Worm (Caenorhabditis elegans): ENCODE measurements around the gene F27E5.8.

DNA sequence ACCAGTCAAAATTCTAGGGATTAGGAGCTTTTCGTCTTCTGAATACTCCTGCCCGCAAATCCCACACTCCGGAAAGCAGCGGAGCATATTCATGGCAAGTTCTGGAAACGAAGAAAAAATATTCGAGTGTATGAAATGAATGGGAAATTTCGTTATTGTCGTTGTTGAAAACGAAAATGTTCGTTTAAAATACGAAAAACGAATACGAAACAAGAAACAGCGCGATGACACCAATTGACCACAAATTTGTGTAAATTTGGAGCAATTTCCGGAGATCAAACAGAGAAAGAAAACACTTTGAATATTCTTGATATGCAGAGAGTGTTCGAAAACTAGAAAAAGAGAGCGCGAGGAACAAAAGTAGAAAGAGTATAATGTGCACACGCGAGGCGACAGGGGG, 21.7 kb downstream of the F27E5.8 start, which contains the start of gene ZK945.4:
- no peak for TF ChIP-seq ama-1 (optimal IDR thresholded peaks at IDR 0.05)
- TF ChIP-seq pes-1 (GFP tag; IDR thresholded peaks at IDR 0.05) = no peak
- no peak for TF ChIP-seq tbx-11 (GFP tag; IDR thresholded peaks at IDR 0.05)
- TF ChIP-seq hnd-1 (tag; optimal IDR thresholded peaks at IDR 0.05) = no peak
- no peak for TF ChIP-seq B0310.2 (tag; optimal IDR thresholded peaks at IDR 0.05)
- no peak for TF ChIP-seq ets-7 (tag; optimal IDR thresholded peaks at IDR 0.05)
- no peak for TF ChIP-seq tra-4 (tag; optimal IDR thresholded peaks at IDR 0.05)
- no peak for TF ChIP-seq aly-1 (tag; optimal IDR thresholded peaks at IDR 0.05)
- no peak for TF ChIP-seq ceh-13 (GFP tag; optimal IDR thresholded peaks at IDR 0.05)
- no peak for TF ChIP-seq F13C5.2 (tag; optimal IDR thresholded peaks at IDR 0.05)
- TF ChIP-seq scrt-1 (GFP tag; IDR thresholded peaks at IDR 0.05) = no peak
- TF ChIP-seq flt-1 (GFP tag; IDR thresholded peaks at IDR 0.05) = no peak

Measured in whole organism, early embryonic.